Worm (Caenorhabditis elegans) whole organism, L1 larva: Measurements from ENCODE around the gene F32H5.4.

Source experiments
- C04F5.9 ChIP-seq: sonication (generic microtip); optimal IDR thresholded peaks from 2 replicates; lab custom pipeline; 2016; ENCODE audit warnings: missing genetic modification characterization, missing compliant biosample characterization
- alr-1 ChIP-seq: fragments of 200-800 bp; sonication (Bioruptor generic); optimal IDR thresholded peaks from 2 replicates; lab custom pipeline; 2018; ENCODE audit warnings: borderline replicate concordance, mild to moderate bottlenecking, missing genetic modification characterization, missing compliant biosample characterization
- aly-2 ChIP-seq: fragments of 150-350 bp; optimal IDR thresholded peaks from 2 replicates; lab custom pipeline; 2014; ENCODE audit warnings: missing biosample characterization, missing genetic modification characterization
- blmp-1 ChIP-seq: fragments of 150-350 bp; optimal IDR thresholded peaks from 2 replicates; lab custom pipeline; 2014; ENCODE audit warnings: missing biosample characterization, missing genetic modification characterization
- ceh-8 ChIP-seq: fragments of 200-800 bp; sonication (Bioruptor generic); optimal IDR thresholded peaks from 2 replicates; lab custom pipeline; 2018; ENCODE audit warnings: mild to moderate bottlenecking, missing genetic modification characterization, moderate library complexity, missing compliant biosample characterization
- dpl-1 ChIP-seq, 3 experiments: fragments of 150-350 bp in 2 of 3; sonication (generic microtip) in 1 of 3; optimal IDR thresholded peaks; 2 replicates each; lab custom pipeline; 2014 to 2017; ENCODE audit warnings: missing biosample characterization in 3 of 3, missing genetic modification characterization in 3 of 3, missing genetic modification reagents in 3 of 3
- dsc-1 ChIP-seq: sonication (generic microtip); optimal IDR thresholded peaks from 2 replicates; lab custom pipeline; 2016; ENCODE audit warnings: mild to moderate bottlenecking, missing genetic modification characterization, missing compliant biosample characterization
- egl-13 ChIP-seq: sonication (generic microtip); optimal IDR thresholded peaks from 2 replicates; lab custom pipeline; 2016; ENCODE audit warnings: missing genotype, missing genetic modification reagents, missing genetic modification characterization, missing compliant biosample characterization
- egl-27 ChIP-seq, 2 experiments: fragments of 150-350 bp in 1 of 2; sonication (generic microtip); optimal IDR thresholded peaks; 3 replicates each; lab custom pipeline; 2017 to 2018; ENCODE audit warnings: missing biosample characterization in 2 of 2, missing genetic modification characterization in 2 of 2, missing genetic modification reagents in 2 of 2
- elt-3 ChIP-seq, 6 experiments: fragments of 150-350 bp in 1 of 6; sonication (generic microtip); optimal IDR thresholded peaks; 2 replicates each; lab custom pipeline; 2017 to 2018; ENCODE audit warnings: missing biosample characterization in 6 of 6, missing genetic modification characterization in 6 of 6, inconsistent platforms in 1 of 6
- fkh-4 ChIP-seq: sonication (generic microtip); optimal IDR thresholded peaks from 2 replicates; lab custom pipeline; 2016; ENCODE audit warnings: missing compliant biosample characterization, missing genetic modification characterization, borderline replicate concordance
- fos-1 ChIP-seq: fragments of 150-350 bp; optimal IDR thresholded peaks from 2 replicates; lab custom pipeline; 2014; ENCODE audit warnings: missing biosample characterization, missing genetic modification characterization
- grh-1 ChIP-seq: fragments of 200-800 bp; sonication (Bioruptor generic); IDR thresholded peaks from 2 replicates; pipeline ENCODE4 v1.3.6; 2022; ENCODE audit warnings: missing genetic modification reagents, missing genetic modification characterization, missing compliant biosample characterization
- hlh-17 ChIP-seq: fragments of 200-800 bp; sonication (Bioruptor generic); optimal IDR thresholded peaks from 2 replicates; lab custom pipeline; 2018; ENCODE audit warnings: missing genetic modification characterization, mild to moderate bottlenecking, missing compliant biosample characterization, moderate library complexity, borderline replicate concordance
- hlh-4 ChIP-seq: sonication (generic microtip); optimal IDR thresholded peaks from 2 replicates; lab custom pipeline; 2016; ENCODE audit warnings: mild to moderate bottlenecking, missing genetic modification characterization, missing compliant biosample characterization
- lin-14 ChIP-seq: fragments of 200-800 bp; sonication (Bioruptor generic); optimal IDR thresholded peaks from 2 replicates; lab custom pipeline; 2018; ENCODE audit warnings: mild to moderate bottlenecking, missing genetic modification characterization, moderate library complexity, missing compliant biosample characterization
- lin-35 ChIP-seq, 2 experiments: fragments of 150-350 bp; optimal IDR thresholded peaks; 2 replicates each; lab custom pipeline; 2014; ENCODE audit warnings: missing biosample characterization in 2 of 2, missing genetic modification characterization in 2 of 2, missing genetic modification reagents in 2 of 2
- lir-3 ChIP-seq: sonication (generic microtip); optimal IDR thresholded peaks from 2 replicates; lab custom pipeline; 2016; ENCODE audit warnings: mild to moderate bottlenecking, missing genetic modification characterization, moderate library complexity, missing compliant biosample characterization; ENCODE audit not compliant: poor library complexity
- lsy-2 ChIP-seq, 2 experiments: fragments of 150-350 bp; optimal IDR thresholded peaks; 2 replicates each; lab custom pipeline; 2014; ENCODE audit warnings: missing biosample characterization in 2 of 2, missing genetic modification characterization in 2 of 2
- nhr-11 ChIP-seq: fragments of 150-350 bp; optimal IDR thresholded peaks from 2 replicates; lab custom pipeline; 2014; ENCODE audit warnings: missing biosample characterization, missing genetic modification characterization
- nhr-12 ChIP-seq: sonication (generic microtip); optimal IDR thresholded peaks from 2 replicates; lab custom pipeline; 2017; ENCODE audit warnings: missing biosample characterization, missing genetic modification characterization
- nhr-19 ChIP-seq: fragments of 200-800 bp; sonication (Bioruptor generic); conservative IDR thresholded peaks from 2 replicates; pipeline ENCODE4 v1.3.6; 2022; ENCODE audit warnings: missing genetic modification characterization, missing compliant biosample characterization
- nhr-20 ChIP-seq: sonication (generic microtip); optimal IDR thresholded peaks from 2 replicates; lab custom pipeline; 2016; ENCODE audit warnings: mild to moderate bottlenecking, missing genetic modification characterization, missing compliant biosample characterization
- nhr-28 ChIP-seq: fragments of 150-350 bp; optimal IDR thresholded peaks from 2 replicates; lab custom pipeline; 2014; ENCODE audit warnings: missing biosample characterization, missing genetic modification characterization
- nhr-47 ChIP-seq: sonication (generic microtip); optimal IDR thresholded peaks from 2 replicates; lab custom pipeline; 2016; ENCODE audit warnings: mild to moderate bottlenecking, missing genetic modification characterization, moderate library complexity, missing compliant biosample characterization
- nhr-71 ChIP-seq: sonication (generic microtip); optimal IDR thresholded peaks from 2 replicates; lab custom pipeline; 2016; ENCODE audit warnings: mild to moderate bottlenecking, missing genetic modification characterization, moderate library complexity, missing compliant biosample characterization
- nhr-76 ChIP-seq: sonication (generic microtip); optimal IDR thresholded peaks from 2 replicates; lab custom pipeline; 2017; ENCODE audit warnings: missing biosample characterization, missing genetic modification characterization
- nhr-77 ChIP-seq: fragments of 150-350 bp; optimal IDR thresholded peaks from 2 replicates; lab custom pipeline; 2014; ENCODE audit warnings: missing biosample characterization, missing genetic modification characterization
- nhr-85 ChIP-seq: sonication (generic microtip); peaks from one replicate; lab custom pipeline; 2016; ENCODE audit warnings: missing genetic modification characterization, inconsistent platforms, missing compliant biosample characterization
- rnt-1 ChIP-seq: sonication (generic microtip); optimal IDR thresholded peaks from 2 replicates; lab custom pipeline; 2016; ENCODE audit warnings: mild to moderate bottlenecking, missing genetic modification characterization, moderate library complexity, missing compliant biosample characterization
- skn-1 ChIP-seq: fragments of 150-350 bp; optimal IDR thresholded peaks from 2 replicates; lab custom pipeline; 2014; ENCODE audit warnings: missing biosample characterization, missing genetic modification characterization
- snu-23 ChIP-seq: sonication (generic microtip); optimal IDR thresholded peaks from 2 replicates; lab custom pipeline; 2016; ENCODE audit warnings: missing genetic modification characterization, missing compliant biosample characterization
- sox-4 ChIP-seq: sonication (generic microtip); optimal IDR thresholded peaks from 2 replicates; lab custom pipeline; 2016; ENCODE audit warnings: missing genetic modification characterization, missing compliant biosample characterization
- tbx-2 ChIP-seq: sonication (generic microtip); optimal IDR thresholded peaks from 2 replicates; lab custom pipeline; 2016; ENCODE audit warnings: missing genetic modification characterization, missing compliant biosample characterization
- unc-130 ChIP-seq: fragments of 150-350 bp; optimal IDR thresholded peaks from 2 replicates; lab custom pipeline; 2017; ENCODE audit warnings: missing biosample characterization, missing genetic modification characterization, inconsistent platforms
- unc-30 ChIP-seq: sonication (generic microtip); optimal IDR thresholded peaks from 2 replicates; lab custom pipeline; 2017; ENCODE audit warnings: missing biosample characterization, missing genetic modification characterization
- unc-62 ChIP-seq: fragments of 150-350 bp; optimal IDR thresholded peaks from 2 replicates; lab custom pipeline; 2014; ENCODE audit warnings: missing biosample characterization, missing genetic modification reagents, missing genetic modification characterization
- unc-86 ChIP-seq: sonication (generic microtip); optimal IDR thresholded peaks from 2 replicates; lab custom pipeline; 2016; ENCODE audit warnings: missing genetic modification characterization, missing compliant biosample characterization
- unc-98 ChIP-seq: fragments of 200-800 bp; sonication (Bioruptor generic); IDR thresholded peaks from 2 replicates; pipeline ENCODE4 v1.3.6; 2022; ENCODE audit warnings: missing genetic modification characterization, missing compliant biosample characterization
- vab-15 ChIP-seq: sonication (generic microtip); optimal IDR thresholded peaks from 2 replicates; lab custom pipeline; 2017; ENCODE audit warnings: missing genotype, mild to moderate bottlenecking, missing genetic modification characterization, missing compliant biosample characterization
- ztf-11 ChIP-seq, 2 experiments: sonication (generic microtip); optimal IDR thresholded peaks; 2 replicates each; lab custom pipeline; 2016 to 2017; ENCODE audit warnings: missing genetic modification characterization in 2 of 2, missing biosample characterization in 1 of 2, missing compliant biosample characterization in 1 of 2

Gene F32H5.4

ce11 chrV:13358823-13359592, 1.3 kb upstream of the F32H5.4 start, which contains the start of gene F32H5.3:
Gene F32H5.3, plus strand, starts transcription at chrV:13359335.
- TF ChIP-seq ceh-8 (GFP tag; lab: Kevin White, UChicago) (no peak), nhr-85 (tag; lab: Kevin White, UChicago) (peak; percentile 95), grh-1 (GFP tag; lab: Robert Waterston, UW) (peak; percentile 31; the same call in 1 of the 2 replicates), dsc-1 (no peak), lsy-2 (tag; optimal IDR thresholded peaks at IDR 0.05; lab: Kevin White, UChicago) (peak; percentile 12 to 64), blmp-1 (tag; lab: Kevin White, UChicago) (peak; percentile 17), nhr-20 (tag; lab: Kevin White, UChicago) (peak; percentile 75), hlh-17 (GFP tag; lab: Kevin White, UChicago) (no peak), egl-27 (tag; optimal IDR thresholded peaks at IDR 0.05; lab: Kevin White, UChicago) (no peak), aly-2 (tag; lab: Kevin White, UChicago) (no peak), skn-1 (no peak), fos-1 (tag; lab: Kevin White, UChicago) (no peak), rnt-1 (tag; lab: Kevin White, UChicago) (no peak), alr-1 (no peak), nhr-12 (tag; lab: Kevin White, UChicago) (no peak), tbx-2 (tag; lab: Kevin White, UChicago) (peak; percentile 22), snu-23 (peak; percentile 54), lin-14 (GFP tag; lab: Kevin White, UChicago) (peak; percentile 67), elt-3 (tag; optimal IDR thresholded peaks at IDR 0.05; lab: Kevin White, UChicago) (peak in 1 of 6 experiments; percentile 53), unc-130 (tag; lab: Kevin White, UChicago) (no peak), nhr-71 (tag; lab: Kevin White, UChicago) (peak; percentile 64), lin-35 (GFP tag; optimal IDR thresholded peaks at IDR 0.05; lab: Kevin White, UChicago) (peak in 1 of 2 experiments; percentile 36), nhr-19 (GFP tag; lab: Robert Waterston, UW) (peak; percentile 42; the same call in 1 of the 2 replicates), sox-4 (no peak)
- TF ChIP-seq, all 84 proteins: peak for 12

- TF ChIP-seq nhr-77 (tag; lab: Kevin White, UChicago) (no peak), C04F5.9 (tag; lab: Kevin White, UChicago) (no peak), nhr-85 (tag; lab: Kevin White, UChicago) (no peak), ceh-8 (GFP tag; lab: Kevin White, UChicago) (peak; percentile 21), unc-62 (no peak), fkh-4 (tag; lab: Kevin White, UChicago) (no peak)
Observed at ce11 chrV:13363415-13363814, 3.1 kb downstream of the F32H5.4 start, which contains the start of gene srg-46. Gene srg-46, plus strand, starts transcription at chrV:13363715.

- TF ChIP-seq vab-15 (tag; lab: Kevin White, UChicago): no peak
- TF ChIP-seq skn-1: no peak
- TF ChIP-seq dpl-1 (GFP tag; optimal IDR thresholded peaks at IDR 0.05; lab: Kevin White, UChicago): no peak
- TF ChIP-seq unc-86 (tag; lab: Kevin White, UChicago): no peak
- no peak for TF ChIP-seq egl-13 (tag; lab: Kevin White, UChicago)
- no peak for TF ChIP-seq nhr-28 (tag; lab: Kevin White, UChicago)
- TF ChIP-seq egl-27 (tag; optimal IDR thresholded peaks at IDR 0.05; lab: Kevin White, UChicago): no peak
- TF ChIP-seq lin-14 (GFP tag; lab: Kevin White, UChicago): no peak
- TF ChIP-seq hlh-4 (tag; lab: Kevin White, UChicago): no peak
- no peak for TF ChIP-seq unc-30
- TF ChIP-seq nhr-47 (tag; lab: Kevin White, UChicago): no peak
- no peak for TF ChIP-seq nhr-11 (tag; lab: Kevin White, UChicago)
- no peak for TF ChIP-seq nhr-71 (tag; lab: Kevin White, UChicago)
- no peak for TF ChIP-seq nhr-76 (tag; lab: Kevin White, UChicago)
- no peak for TF ChIP-seq lir-3 (tag; lab: Kevin White, UChicago)
- TF ChIP-seq hlh-17 (GFP tag; lab: Kevin White, UChicago): no peak
- no peak for TF ChIP-seq ztf-11 (tag; optimal IDR thresholded peaks at IDR 0.05; lab: Kevin White, UChicago)
- TF ChIP-seq unc-98 (GFP tag; lab: Robert Waterston, UW): no peak
- no peak for TF ChIP-seq aly-2 (tag; lab: Kevin White, UChicago)
- no peak for TF ChIP-seq nhr-19 (GFP tag; lab: Robert Waterston, UW)
Observed at ce11 chrV:13364227-13364626, 3.9 kb downstream of the F32H5.4 start.
